Worm (Caenorhabditis elegans): ENCODE data around the gene egl-44.

DNA sequence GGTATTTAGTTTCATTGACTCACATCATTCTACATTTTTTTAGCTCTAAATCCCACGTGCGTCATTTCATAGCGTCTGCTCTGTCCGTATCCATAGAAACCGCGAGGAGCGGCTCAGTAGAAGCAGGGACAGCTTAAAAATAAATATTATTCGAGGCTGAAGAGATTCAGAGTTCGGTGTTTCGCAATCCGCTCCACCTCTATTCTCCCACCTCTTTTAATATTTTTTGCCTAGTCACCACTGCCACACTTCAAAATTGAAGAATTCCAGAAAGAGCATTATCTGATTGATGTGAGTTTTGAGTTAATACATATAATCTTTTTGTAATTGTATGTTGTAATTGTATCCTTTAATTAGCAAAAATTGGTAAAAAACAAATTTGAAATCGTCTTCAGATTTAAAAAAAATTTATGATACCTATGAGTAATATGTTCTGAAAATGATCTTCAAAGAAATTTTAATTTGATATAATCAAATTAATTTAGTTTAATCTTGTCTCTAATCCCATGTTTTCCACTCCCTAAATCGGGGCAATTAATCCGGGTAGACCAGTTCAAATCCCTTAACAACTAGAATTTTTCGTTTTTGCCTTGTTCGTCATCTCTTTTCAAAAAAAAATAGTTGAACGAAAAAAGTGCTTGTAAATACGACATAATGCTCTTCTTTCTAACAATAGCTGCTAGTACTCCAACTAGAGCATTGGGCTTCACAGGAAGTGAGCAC lies 39.0 kb upstream of the egl-44 start:
- TF ChIP-seq nhr-11 (tag; optimal IDR thresholded peaks at IDR 0.05) (no peak), snpc-4 (tag; optimal IDR thresholded peaks at IDR 0.05) (no peak)

Data from whole organism, L4 larva.